Worm (Caenorhabditis elegans) whole organism, late embryonic: ENCODE measurements around the gene grd-4.

Source experiments
- C08G9.2 ChIP-seq: sonication (generic microtip); optimal IDR thresholded peaks from 2 replicates; lab custom pipeline; 2016; ENCODE audit warnings: mild to moderate bottlenecking, missing genetic modification characterization, moderate library complexity, missing compliant biosample characterization
- F13H6.1 ChIP-seq: sonication (generic microtip); optimal IDR thresholded peaks from 2 replicates; lab custom pipeline; 2016; ENCODE audit warnings: missing genetic modification characterization, missing compliant biosample characterization
- K09A11.1 ChIP-seq: sonication (generic microtip); optimal IDR thresholded peaks from 2 replicates; lab custom pipeline; 2017; ENCODE audit warnings: antibody characterized with exemption, mild to moderate bottlenecking, missing genetic modification characterization, missing compliant biosample characterization; ENCODE audit not compliant: insufficient read depth
- ama-1 ChIP-seq: fragments of 150-350 bp; optimal IDR thresholded peaks from 2 replicates; lab custom pipeline; 2014
- ceh-14 ChIP-seq: sonication (generic microtip); optimal IDR thresholded peaks from 2 replicates; lab custom pipeline; 2016; ENCODE audit warnings: missing genotype, missing genetic modification characterization, missing compliant biosample characterization
- ceh-18 ChIP-seq: sonication (generic microtip); optimal IDR thresholded peaks from 2 replicates; lab custom pipeline; 2016; ENCODE audit warnings: missing genetic modification characterization, missing compliant biosample characterization
- ceh-2 ChIP-seq: sonication (generic microtip); optimal IDR thresholded peaks from 2 replicates; lab custom pipeline; 2016; ENCODE audit warnings: missing genotype, missing genetic modification characterization, missing compliant biosample characterization
- ceh-22 ChIP-seq: sonication (generic microtip); optimal IDR thresholded peaks from 2 replicates; lab custom pipeline; 2017; ENCODE audit warnings: missing biosample characterization, missing genetic modification characterization
- ceh-30 ChIP-seq: fragments of 150-350 bp; optimal IDR thresholded peaks from 2 replicates; lab custom pipeline; 2014; ENCODE audit warnings: missing biosample characterization, missing genetic modification characterization
- ceh-31 ChIP-seq: sonication (generic microtip); optimal IDR thresholded peaks from 2 replicates; lab custom pipeline; 2016; ENCODE audit warnings: missing genetic modification characterization, missing compliant biosample characterization
- ceh-34 ChIP-seq: sonication (generic microtip); optimal IDR thresholded peaks from 2 replicates; lab custom pipeline; 2016; ENCODE audit warnings: mild to moderate bottlenecking, missing genetic modification characterization, missing compliant biosample characterization
- ceh-45 ChIP-seq: fragments of 200-800 bp; sonication (Bioruptor generic); IDR thresholded peaks from 2 replicates; pipeline ENCODE4 v1.3.6; 2022; ENCODE audit warnings: missing genetic modification reagents, missing genetic modification characterization, missing compliant biosample characterization
- ceh-48 ChIP-seq: sonication (generic microtip); optimal IDR thresholded peaks from 2 replicates; lab custom pipeline; 2016; ENCODE audit warnings: missing genetic modification characterization, inconsistent platforms, missing compliant biosample characterization
- che-1 ChIP-seq: sonication (generic microtip); optimal IDR thresholded peaks from 2 replicates; lab custom pipeline; 2016; ENCODE audit warnings: mild to moderate bottlenecking, missing genetic modification characterization, missing compliant biosample characterization
- dmd-4 ChIP-seq: sonication (generic microtip); optimal IDR thresholded peaks from 2 replicates; lab custom pipeline; 2016; ENCODE audit warnings: borderline replicate concordance, missing genetic modification characterization, missing compliant biosample characterization
- elt-2 ChIP-seq: sonication (generic microtip); optimal IDR thresholded peaks from 2 replicates; lab custom pipeline; 2016; ENCODE audit warnings: missing genetic modification reagents, missing genetic modification characterization, missing compliant biosample characterization
- fax-1 ChIP-seq: sonication (generic microtip); optimal IDR thresholded peaks from 2 replicates; lab custom pipeline; 2016; ENCODE audit warnings: missing genotype, missing genetic modification characterization, missing compliant biosample characterization
- fkh-10 ChIP-seq: fragments of 150-350 bp; optimal IDR thresholded peaks from 2 replicates; lab custom pipeline; 2014; ENCODE audit warnings: missing biosample characterization, missing genetic modification reagents, missing genetic modification characterization
- fkh-6 ChIP-seq: sonication (generic microtip); optimal IDR thresholded peaks from 2 replicates; lab custom pipeline; 2016; ENCODE audit warnings: missing genetic modification characterization, missing compliant biosample characterization
- gmeb-2 ChIP-seq: sonication (generic microtip); optimal IDR thresholded peaks from 2 replicates; lab custom pipeline; 2016; ENCODE audit warnings: missing genetic modification characterization, inconsistent platforms, missing compliant biosample characterization
- hlh-15 ChIP-seq: sonication (generic microtip); optimal IDR thresholded peaks from 2 replicates; lab custom pipeline; 2016; ENCODE audit warnings: missing genetic modification characterization, missing compliant biosample characterization
- hlh-30 ChIP-seq: sonication (generic microtip); optimal IDR thresholded peaks from 2 replicates; lab custom pipeline; 2017; ENCODE audit warnings: antibody characterized with exemption, missing genetic modification characterization, missing compliant biosample characterization; ENCODE audit not compliant: insufficient read depth
- hlh-6 ChIP-seq: sonication (generic microtip); optimal IDR thresholded peaks from 2 replicates; lab custom pipeline; 2016; ENCODE audit warnings: missing genotype, missing genetic modification characterization, missing compliant biosample characterization
- lim-6 ChIP-seq: sonication (generic microtip); optimal IDR thresholded peaks from 2 replicates; lab custom pipeline; 2016; ENCODE audit warnings: missing genetic modification characterization, missing compliant biosample characterization
- nfya-1 ChIP-seq: sonication (generic microtip); optimal IDR thresholded peaks from 2 replicates; lab custom pipeline; 2017; ENCODE audit warnings: missing genetic modification characterization, mild to moderate bottlenecking, missing compliant biosample characterization, antibody characterized with exemption, moderate library complexity
- nhr-11 ChIP-seq: fragments of 150-350 bp; optimal IDR thresholded peaks from 2 replicates; lab custom pipeline; 2014; ENCODE audit warnings: missing biosample characterization, missing genetic modification characterization
- odd-2 ChIP-seq: sonication (generic microtip); optimal IDR thresholded peaks from 2 replicates; lab custom pipeline; 2017; ENCODE audit warnings: antibody characterized with exemption, mild to moderate bottlenecking, missing genetic modification characterization, missing compliant biosample characterization
- pros-1 ChIP-seq: fragments of 150-350 bp; optimal IDR thresholded peaks from 2 replicates; lab custom pipeline; 2014; ENCODE audit warnings: missing biosample characterization, missing genetic modification reagents, missing genetic modification characterization
- rnt-1 ChIP-seq: sonication (generic microtip); optimal IDR thresholded peaks from 2 replicates; lab custom pipeline; 2016; ENCODE audit warnings: missing genetic modification characterization, missing compliant biosample characterization
- sox-4 ChIP-seq: sonication (generic microtip); optimal IDR thresholded peaks from 2 replicates; lab custom pipeline; 2017; ENCODE audit warnings: mild to moderate bottlenecking, missing genetic modification characterization, inconsistent platforms, missing compliant biosample characterization
- syd-9 ChIP-seq: sonication (generic microtip); optimal IDR thresholded peaks from 2 replicates; lab custom pipeline; 2016; ENCODE audit warnings: mild to moderate bottlenecking, missing genetic modification characterization, moderate library complexity, missing compliant biosample characterization
- tbx-7 ChIP-seq: sonication (generic microtip); optimal IDR thresholded peaks from 2 replicates; lab custom pipeline; 2016; ENCODE audit warnings: missing genotype, missing genetic modification characterization, missing compliant biosample characterization
- ttx-3 ChIP-seq: sonication (generic microtip); optimal IDR thresholded peaks from 2 replicates; lab custom pipeline; 2016; ENCODE audit warnings: missing genetic modification reagents, missing genetic modification characterization, missing compliant biosample characterization
- unc-42 ChIP-seq: sonication (generic microtip); optimal IDR thresholded peaks from 2 replicates; lab custom pipeline; 2016; ENCODE audit warnings: missing genotype, missing genetic modification characterization, missing compliant biosample characterization
- unc-55 ChIP-seq: sonication (generic microtip); optimal IDR thresholded peaks from 2 replicates; lab custom pipeline; 2017; ENCODE audit warnings: missing biosample characterization, missing genetic modification reagents, missing genetic modification characterization
- unc-86 ChIP-seq: sonication (generic microtip); optimal IDR thresholded peaks from 2 replicates; lab custom pipeline; 2016; ENCODE audit warnings: missing genetic modification characterization, missing compliant biosample characterization
- ztf-16 ChIP-seq: sonication (generic microtip); optimal IDR thresholded peaks from 2 replicates; lab custom pipeline; 2017; ENCODE audit warnings: missing genetic modification characterization, missing compliant biosample characterization

The grd-4 gene

DNA sequence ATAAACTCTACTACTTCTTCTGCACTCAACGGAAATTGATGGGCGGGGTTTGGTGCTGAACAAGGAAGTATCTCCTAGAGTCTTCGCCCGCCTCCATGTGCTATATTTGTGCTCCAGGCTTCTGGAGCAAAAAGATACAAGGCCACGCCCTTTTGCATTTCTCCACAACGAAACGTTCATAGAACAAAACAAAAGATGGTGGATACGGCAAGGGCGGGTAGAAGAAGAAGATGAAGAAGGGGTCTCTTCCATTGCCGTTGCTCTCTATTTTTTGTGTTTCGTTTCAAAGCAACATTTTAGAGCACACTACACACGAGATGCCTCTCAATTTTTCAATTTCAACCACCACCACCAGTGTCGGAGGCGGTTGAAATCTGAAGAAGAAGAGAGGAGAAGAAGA, 24.7 kb upstream of the grd-4 start:
- TF ChIP-seq gmeb-2 (tag; lab: Kevin White, UChicago), result no peak
- TF ChIP-seq fkh-10, result peak; percentile 58

- TF ChIP-seq hlh-30 (no peak), elt-2 (tag; lab: Kevin White, UChicago) (peak; percentile 58), tbx-7 (tag; lab: Kevin White, UChicago) (no peak), nhr-11 (tag; lab: Kevin White, UChicago) (no peak), pros-1 (tag; lab: Kevin White, UChicago) (peak; percentile 27), ztf-16 (tag; lab: Kevin White, UChicago) (peak; percentile 20), odd-2 (tag; lab: Kevin White, UChicago) (no peak), ceh-31 (tag; lab: Kevin White, UChicago) (peak; percentile 19), ama-1 (no peak), ceh-22 (no peak), F13H6.1 (peak; percentile 22), unc-55 (GFP tag; lab: Kevin White, UChicago) (no peak), nfya-1 (peak; percentile 48)
Measured at ce11 chrX:8477048-8477806, 23.8 kb upstream of the grd-4 start.

DNA sequence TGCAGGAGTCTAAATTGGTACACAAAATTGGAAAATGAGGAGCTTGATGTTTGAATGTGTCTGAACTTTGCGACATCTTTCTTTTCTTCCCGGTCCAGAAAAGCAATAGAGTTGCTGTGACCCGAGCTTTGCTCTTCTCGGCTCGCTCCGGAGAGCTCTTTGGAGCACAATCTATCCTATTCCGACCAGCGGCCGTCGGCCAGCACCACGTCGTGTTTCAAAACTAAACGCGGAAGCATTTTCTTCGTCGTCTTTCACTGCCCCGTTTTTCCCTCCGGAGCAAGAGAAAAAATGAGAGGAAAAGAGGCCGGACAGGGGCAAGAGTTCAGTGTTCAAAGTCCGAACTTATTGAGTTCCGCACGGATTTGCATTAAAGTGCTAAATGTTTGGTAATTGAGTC, 22.0 kb upstream of the grd-4 start:
- TF ChIP-seq nfya-1 (no peak), ztf-16 (tag; lab: Kevin White, UChicago) (no peak), C08G9.2 (tag; lab: Kevin White, UChicago) (no peak), ceh-45 (no peak), nhr-11 (tag; lab: Kevin White, UChicago) (no peak), ceh-22 (no peak), unc-86 (no peak), unc-42 (tag; lab: Kevin White, UChicago) (peak; percentile 10)

ce11 chrX:8481716-8482115, 19.3 kb upstream of the grd-4 start:
- TF ChIP-seq unc-42 (tag; lab: Kevin White, UChicago) (peak; percentile 9), C08G9.2 (tag; lab: Kevin White, UChicago) (no peak), ceh-34 (tag; lab: Kevin White, UChicago) (peak; percentile 5)

DNA sequence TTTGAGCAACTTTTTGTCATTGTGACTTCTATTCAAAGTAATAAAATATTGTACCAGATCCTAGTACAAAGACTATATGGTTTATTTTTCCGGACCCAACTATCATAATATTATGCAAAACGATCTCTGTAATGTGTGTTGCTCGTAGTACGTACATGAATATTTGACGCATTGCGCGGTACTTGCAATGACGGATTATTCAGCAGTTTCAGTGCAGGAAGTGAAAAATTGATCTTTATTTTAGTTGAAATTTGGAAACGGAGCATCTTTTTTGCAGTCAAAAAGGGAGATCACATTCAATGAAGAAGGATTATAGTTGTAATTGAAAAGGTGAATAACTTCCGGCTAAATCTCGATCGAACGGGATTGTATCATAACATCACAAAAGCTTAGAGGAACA, 17.1 kb upstream of the grd-4 start:
- TF ChIP-seq fkh-6, result no peak
- TF ChIP-seq pros-1 (tag; lab: Kevin White, UChicago), result no peak

DNA sequence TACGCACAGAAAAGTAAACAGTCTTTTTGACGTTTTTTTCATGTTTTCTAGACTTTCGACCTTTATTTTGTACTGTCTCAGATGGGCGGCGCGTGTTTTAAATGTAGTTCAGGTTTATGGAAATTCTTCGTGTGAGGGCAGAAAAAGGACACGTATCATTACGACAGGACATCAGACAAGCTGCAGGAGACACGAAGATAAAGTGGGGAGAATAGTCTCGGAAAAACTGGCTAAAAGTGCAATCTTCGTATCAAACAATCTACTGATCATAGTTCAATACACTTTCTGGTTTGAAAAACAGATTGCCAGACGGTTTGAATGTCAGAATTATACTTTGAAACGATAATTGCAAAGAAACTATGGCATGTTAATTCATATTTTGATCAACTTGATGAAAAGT, 15.6 kb upstream of the grd-4 start:
- TF ChIP-seq sox-4 (tag; lab: Kevin White, UChicago) (no peak), odd-2 (tag; lab: Kevin White, UChicago) (no peak), ceh-2 (tag; lab: Kevin White, UChicago) (no peak)
- TF ChIP-seq, all 69 proteins: peak for 0

DNA sequence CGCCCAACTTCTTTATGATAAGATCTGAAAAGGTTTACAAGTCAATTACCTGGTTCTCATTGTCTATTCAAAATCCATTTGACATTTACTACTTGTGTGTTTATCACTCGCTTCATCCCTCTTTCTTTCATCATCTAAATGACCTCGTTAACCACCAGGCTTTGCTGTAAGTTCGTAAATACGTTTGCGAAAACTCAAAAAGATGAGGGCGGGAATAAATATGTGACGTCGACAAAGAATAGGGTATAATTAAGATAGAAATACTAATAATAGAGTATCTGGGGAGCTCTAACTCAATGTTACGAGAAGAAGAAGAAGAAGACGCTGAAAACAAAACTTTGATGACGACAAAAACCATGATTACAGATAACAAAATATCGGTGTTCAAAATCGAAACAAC, 11.6 kb upstream of the grd-4 start:
- no peak for TF ChIP-seq syd-9 (tag; lab: Kevin White, UChicago)
- TF ChIP-seq ceh-48 (tag; lab: Kevin White, UChicago), result no peak
- no peak for TF ChIP-seq hlh-6 (tag; lab: Kevin White, UChicago)
- TF ChIP-seq ceh-18 (tag; lab: Kevin White, UChicago), result no peak
- no peak for TF ChIP-seq dmd-4 (tag; lab: Kevin White, UChicago)
- no peak for TF ChIP-seq rnt-1
- TF ChIP-seq nhr-11 (tag; lab: Kevin White, UChicago), result no peak
- TF ChIP-seq lim-6, result no peak
- TF ChIP-seq fkh-10, result no peak
- no peak for TF ChIP-seq fax-1 (tag; lab: Kevin White, UChicago)
- TF ChIP-seq ceh-30 (tag; lab: Kevin White, UChicago), result no peak
- no peak for TF ChIP-seq hlh-15 (tag; lab: Kevin White, UChicago)
- no peak for TF ChIP-seq K09A11.1 (tag; lab: Kevin White, UChicago)
- no peak for TF ChIP-seq ceh-14
- TF ChIP-seq ttx-3 (tag; lab: Kevin White, UChicago), result no peak
- no peak for TF ChIP-seq che-1
- TF ChIP-seq, all 69 proteins: peak for 0
